Fruit fly (Drosophila melanogaster) whole organism: ENCODE measurements around the gene CSN8.

ENCODE experiments used
- CG8478 ChIP-seq: fragments of >200 bp; optimal IDR thresholded peaks from 2 replicates; lab custom pipeline; 2018; ENCODE audit warnings: inconsistent platforms
- Dll ChIP-seq: fragments of >200 bp; optimal IDR thresholded peaks from 2 replicates; lab custom pipeline; 2017
- EcR ChIP-seq, 2 experiments: fragments of >200 bp; optimal IDR thresholded peaks; 2 replicates each; lab custom pipeline; 2017; ENCODE audit warnings: missing biosample characterization in 2 of 2, missing genetic modification characterization in 2 of 2, missing genetic modification reagents in 2 of 2
- pan ChIP-seq: fragments of >200 bp; optimal IDR thresholded peaks from 2 replicates; lab custom pipeline; 2017
- psq ChIP-seq: fragments of >200 bp; optimal IDR thresholded peaks from 2 replicates; lab custom pipeline; 2017

- no peak for TF ChIP-seq pan (lab: Kevin White, UChicago)
- no peak for TF ChIP-seq CG8478 (lab: Kevin White, UChicago)
- no peak for TF ChIP-seq Dll
- TF ChIP-seq psq (lab: Kevin White, UChicago) = no peak
- TF ChIP-seq EcR (GFP tag; optimal IDR thresholded peaks at IDR 0.05; lab: Kevin White, UChicago) = no peak
These were observed 9.6 kb downstream of the CSN8 start, which contains the start of gene Wdr82 for dm6 chr2L:8374235-8374634.
